Worm (Caenorhabditis elegans) whole organism, L4/young adult: ENCODE measurements around the gene F22B7.9.

ENCODE experiments used
- W03F9.2 ChIP-seq: fragments of 150-350 bp; optimal IDR thresholded peaks from 2 replicates; lab custom pipeline; 2014; ENCODE audit warnings: missing biosample characterization, missing genetic modification characterization
- dao-5 ChIP-seq: sonication (generic microtip); optimal IDR thresholded peaks from 2 replicates; lab custom pipeline; 2016; ENCODE audit warnings: missing genotype, missing genetic modification characterization, moderate library complexity, missing compliant biosample characterization
- him-1 ChIP-seq: sonication (generic microtip); optimal IDR thresholded peaks from 2 replicates; lab custom pipeline; 2016; ENCODE audit warnings: missing genotype, missing genetic modification reagents, missing genetic modification characterization, missing compliant biosample characterization

Gene F22B7.9

ce11 chrIII:8620259-8620658, 33.5 kb downstream of the F22B7.9 start:
- TF ChIP-seq him-1 (no peak), dao-5 (no peak), W03F9.2 (tag; lab: Kevin White, UChicago) (no peak)

ce11 chrIII:8618412-8618960, 35.2 kb downstream of the F22B7.9 start, which contains the start of gene C13G5.2:
Gene C13G5.2 (minus strand): TSS chrIII:8618462.
- TF ChIP-seq dao-5 (no peak), him-1 (no peak), W03F9.2 (tag; lab: Kevin White, UChicago) (peak; percentile 37)

ce11 chrIII:8616587-8616986, 37.1 kb downstream of the F22B7.9 start, which contains the start of gene C06E1.11:
Gene C06E1.11 (minus strand): TSS chrIII:8616687.
- no peak for TF ChIP-seq him-1
- no peak for TF ChIP-seq dao-5
- no peak for TF ChIP-seq W03F9.2 (tag; lab: Kevin White, UChicago)

DNA sequence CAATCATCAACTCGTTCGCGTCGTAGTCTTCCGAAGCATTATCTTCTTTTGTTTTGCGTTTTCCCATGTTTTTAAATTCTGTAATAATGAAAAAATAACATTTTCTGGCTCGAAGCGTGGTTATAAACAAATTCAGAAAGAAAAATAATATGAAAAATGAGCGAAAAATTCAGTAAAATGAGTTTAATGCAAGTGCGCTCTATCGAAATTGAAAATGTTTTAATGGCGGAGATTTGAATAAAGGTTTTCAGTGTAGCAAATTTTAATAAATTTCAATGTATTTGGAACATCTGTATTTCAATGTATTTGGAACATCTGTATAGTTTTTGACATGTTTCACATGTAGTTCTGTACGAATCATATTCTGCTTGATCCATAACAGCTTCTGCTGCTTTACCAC, 39.2 kb downstream of the F22B7.9 start, which contains the start of gene rha-2:
Gene rha-2 (minus strand): TSS at position 80 of the 400 bp plus-strand sequence.
- TF ChIP-seq dao-5 (no peak), him-1 (no peak)

DNA sequence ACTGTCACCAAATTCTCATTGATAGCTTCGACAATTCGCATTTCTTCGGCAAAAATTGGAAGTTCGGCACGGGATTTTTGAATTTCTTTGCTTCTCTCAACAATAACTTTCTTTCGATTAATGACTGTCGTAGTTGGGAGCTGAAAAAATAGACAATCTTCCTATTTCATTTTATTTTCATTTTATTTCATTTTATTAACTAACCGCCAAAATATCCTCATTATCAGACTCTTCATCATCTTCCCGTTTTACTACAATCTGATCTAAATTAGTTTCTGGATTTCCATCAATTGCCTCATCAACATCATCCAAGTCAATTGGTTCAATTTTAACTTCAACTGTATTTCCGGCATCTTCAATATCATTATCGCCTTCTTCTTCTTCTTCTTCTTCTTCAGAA, 40.2 kb downstream of the F22B7.9 start:
- TF ChIP-seq dao-5: no peak
- no peak for TF ChIP-seq W03F9.2 (tag; lab: Kevin White, UChicago)
- no peak for TF ChIP-seq him-1

DNA sequence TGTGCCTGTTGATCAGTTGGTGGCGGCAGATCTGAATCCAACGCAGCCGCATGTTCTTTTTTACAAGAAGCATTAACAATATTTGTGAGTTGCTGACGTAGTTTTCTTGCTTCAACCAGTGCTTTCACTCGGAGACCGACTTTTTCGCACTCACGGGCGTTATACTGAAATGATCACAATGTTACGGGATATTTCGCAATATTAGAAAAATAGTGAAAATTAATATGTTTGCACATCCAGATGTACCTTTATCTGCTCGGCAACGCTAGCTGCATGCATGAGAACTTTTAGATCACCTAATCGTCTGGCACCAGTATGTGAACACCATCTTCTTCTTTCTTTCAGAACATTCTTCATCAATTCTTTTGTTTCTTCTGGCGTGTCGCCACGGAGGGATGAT, 42.4 kb downstream of the F22B7.9 start:
- no peak for TF ChIP-seq him-1
- TF ChIP-seq dao-5: no peak
- no peak for TF ChIP-seq W03F9.2 (tag; lab: Kevin White, UChicago)

DNA sequence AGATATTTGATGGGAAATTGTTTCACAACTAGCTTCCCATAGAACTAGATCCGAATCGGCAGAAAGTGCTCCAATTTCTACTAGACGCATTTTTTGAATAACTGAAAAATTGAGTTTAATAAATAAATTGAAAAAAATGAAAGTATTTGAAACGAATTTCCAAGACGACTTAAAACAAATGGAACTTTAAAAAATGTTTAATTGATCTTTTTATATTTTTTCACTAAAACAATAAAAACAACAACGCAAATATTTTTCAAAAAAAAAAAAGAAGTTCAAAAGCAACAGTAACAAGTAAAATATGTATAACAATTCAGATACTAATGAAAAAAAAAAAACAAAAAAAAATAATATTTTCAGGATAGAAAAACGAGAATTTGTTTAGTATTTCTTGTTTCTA, 44.0 kb downstream of the F22B7.9 start, which contains the start of gene C06E1.9:
Gene C06E1.9 (minus strand): TSS at position 101 of the 400 bp plus-strand sequence.
- no peak for TF ChIP-seq W03F9.2 (tag; lab: Kevin White, UChicago)
- TF ChIP-seq him-1: no peak
- TF ChIP-seq dao-5: no peak

ce11 chrIII:8605532-8605931, 48.2 kb downstream of the F22B7.9 start, which contains the start of gene C06E1.1:
Gene C06E1.1 (plus strand): TSS chrIII:8605832.
- TF ChIP-seq him-1 (no peak), W03F9.2 (tag; lab: Kevin White, UChicago) (no peak), dao-5 (no peak)
